Fruit fly (Drosophila melanogaster): ENCODE measurements around the gene CG10616.

Gene CG10616

dm6 chr3L:12503865-12504650, 32.5 kb downstream of the CG10616 start, which contains the start of the genes CG10646 and vih (continued):
- no peak for TF ChIP-seq CG6272 (GFP tag; IDR thresholded peaks at IDR 0.05)
- peak; percentile 45 for TF ChIP-seq mam (GFP tag; optimal IDR thresholded peaks at IDR 0.05)
- TF ChIP-seq gcm2 (GFP tag; optimal IDR thresholded peaks at IDR 0.05), result no peak
- TF ChIP-seq mld (GFP tag; IDR thresholded peaks at IDR 0.05; ENCODE audit: partially characterized antibody), result no peak
- TF ChIP-seq CG12659 (GFP tag; optimal IDR thresholded peaks at IDR 0.05), result peak; percentile 75
- peak; percentile 39 for TF ChIP-seq B-H2 (GFP tag; optimal IDR thresholded peaks at IDR 0.05)
- no peak for TF ChIP-seq CG1024 (GFP tag; IDR thresholded peaks at IDR 0.05)
- no peak for TF ChIP-seq vnd (GFP tag; IDR thresholded peaks at IDR 0.05; ENCODE audit: partially characterized antibody)
- peak; percentile 59 for TF ChIP-seq grau (tag; optimal IDR thresholded peaks at IDR 0.05)
- TF ChIP-seq salm (tag; optimal IDR thresholded peaks at IDR 0.05), result no peak
- no peak for TF ChIP-seq Usf (GFP tag; optimal IDR thresholded peaks at IDR 0.05)
- TF ChIP-seq Dref (GFP tag; IDR thresholded peaks at IDR 0.05), result peak; percentile 60
- no peak for TF ChIP-seq C15 (GFP tag; IDR thresholded peaks at IDR 0.05)
- no peak for TF ChIP-seq CG17912 (GFP tag; optimal IDR thresholded peaks at IDR 0.05)
- no peak; the same call in 1 of the 2 replicates for TF ChIP-seq amos (GFP tag; IDR thresholded peaks at IDR 0.05; ENCODE audit: partially characterized antibody)
- no peak for TF ChIP-seq bab2 (GFP tag; optimal IDR thresholded peaks at IDR 0.05)
- no peak for TF ChIP-seq CG12219 (GFP tag; optimal IDR thresholded peaks at IDR 0.05)
- TF ChIP-seq dpn (GFP tag; optimal IDR thresholded peaks at IDR 0.05), result peak; percentile 31 to 43
- peak; percentile 5 for TF ChIP-seq ems (GFP tag; optimal IDR thresholded peaks at IDR 0.05)
- no peak for TF ChIP-seq tll (GFP tag; optimal IDR thresholded peaks at IDR 0.05)
- TF ChIP-seq pb (GFP tag; optimal IDR thresholded peaks at IDR 0.05), result no peak
- no peak for TF ChIP-seq twi (tag; optimal IDR thresholded peaks at IDR 0.05)
- peak; percentile 44 for TF ChIP-seq Ssrp (tag; optimal IDR thresholded peaks at IDR 0.05)
- TF ChIP-seq slp2 (GFP tag; optimal IDR thresholded peaks at IDR 0.05), result no peak
- no peak for TF ChIP-seq CG9609 (GFP tag; optimal IDR thresholded peaks at IDR 0.05)
- TF ChIP-seq Doc3 (GFP tag; IDR thresholded peaks at IDR 0.05; ENCODE audit: partially characterized antibody), result no peak; the same call in 2 of the 3 replicates
- peak; percentile 40; the same call in 1 of the 2 replicates for TF ChIP-seq CG13287 (GFP tag; IDR thresholded peaks at IDR 0.05; ENCODE audit: partially characterized antibody)
- peak; percentile 38 for TF ChIP-seq lilli (GFP tag; optimal IDR thresholded peaks at IDR 0.05)
- no peak for TF ChIP-seq unc-4 (GFP tag; IDR thresholded peaks at IDR 0.05; ENCODE audit: partially characterized antibody)
- no peak for TF ChIP-seq Hr39 (optimal IDR thresholded peaks at IDR 0.05)
- TF ChIP-seq lab (GFP tag; optimal IDR thresholded peaks at IDR 0.05), result peak; percentile 57
- no peak for TF ChIP-seq CG11093 (GFP tag; IDR thresholded peaks at IDR 0.05)
- TF ChIP-seq CG1647 (GFP tag; optimal IDR thresholded peaks at IDR 0.05), result no peak
- peak; percentile 23 for TF ChIP-seq cwo (GFP tag; optimal IDR thresholded peaks at IDR 0.05)
- TF ChIP-seq Mad (GFP tag; optimal IDR thresholded peaks at IDR 0.05), result no peak
- TF ChIP-seq CG17359 (tag; optimal IDR thresholded peaks at IDR 0.05), result peak; percentile 76
- peak; percentile 50 for TF ChIP-seq BEAF-32 (GFP tag; optimal IDR thresholded peaks at IDR 0.05)
- TF ChIP-seq CG42726 (GFP tag; IDR thresholded peaks at IDR 0.05; ENCODE audit: partially characterized antibody), result no peak
- TF ChIP-seq tgo (GFP tag; IDR thresholded peaks at IDR 0.05), result no peak
- TF ChIP-seq CG4328 (GFP tag; optimal IDR thresholded peaks at IDR 0.05), result peak; percentile 51
- no peak for TF ChIP-seq CG18764 (GFP tag; optimal IDR thresholded peaks at IDR 0.05)
- TF ChIP-seq Ptx1 (GFP tag; IDR thresholded peaks at IDR 0.05), result peak; percentile 39; the same call in 1 of the 2 replicates
- TF ChIP-seq CG15696 (tag; optimal IDR thresholded peaks at IDR 0.05), result peak; percentile 9
- peak; percentile 15 for TF ChIP-seq Nf-YB (GFP tag; optimal IDR thresholded peaks at IDR 0.05)
- no peak for TF ChIP-seq jing (GFP tag; optimal IDR thresholded peaks at IDR 0.05)
- TF ChIP-seq Gsc (GFP tag; IDR thresholded peaks at IDR 0.05), result no peak
- no peak for TF ChIP-seq CG4854 (GFP tag; optimal IDR thresholded peaks at IDR 0.05)
- TF ChIP-seq en (GFP tag; optimal IDR thresholded peaks at IDR 0.05), result no peak
- no peak; the same call in 3 of the 4 replicates for TF ChIP-seq Gug (GFP tag; IDR thresholded peaks at IDR 0.05)
